Fruit fly (Drosophila melanogaster) whole organism, prepupa: ENCODE measurements around the gene AANATL2.

Experiments used
- CG10631 ChIP-seq: fragments of 200-800 bp; sonication (Bioruptor generic); optimal IDR thresholded peaks from 2 replicates; lab custom pipeline; 2016; ENCODE audit warnings: missing biosample characterization, missing genetic modification characterization
- CG11294 ChIP-seq: fragments of 200-800 bp; sonication (Bioruptor generic); IDR thresholded peaks from 2 replicates; pipeline ENCODE4 v1.3.6; 2022; ENCODE audit warnings: missing biosample characterization, missing genetic modification characterization
- CG16779 ChIP-seq: fragments of 200-800 bp; sonication (Bioruptor generic); optimal IDR thresholded peaks from 3 replicates; lab custom pipeline; 2017; ENCODE audit warnings: missing biosample characterization, mild to moderate bottlenecking, missing genetic modification characterization
- CG31627 ChIP-seq: fragments of 200-800 bp; sonication (Bioruptor generic); optimal IDR thresholded peaks from 3 replicates; lab custom pipeline; 2016; ENCODE audit warnings: missing biosample characterization, missing genetic modification characterization
- CG3919 ChIP-seq: fragments of 200-800 bp; sonication (Bioruptor generic); optimal IDR thresholded peaks from 3 replicates; lab custom pipeline; 2016; ENCODE audit warnings: missing biosample characterization, missing genetic modification characterization
- CG4318 ChIP-seq: fragments of 200-800 bp; sonication (Bioruptor generic); optimal IDR thresholded peaks from 3 replicates; lab custom pipeline; 2017; ENCODE audit warnings: missing biosample characterization, mild to moderate bottlenecking, missing genetic modification characterization
- CG6163 ChIP-seq: fragments of 200-800 bp; sonication (Bioruptor generic); IDR thresholded peaks from 3 replicates; pipeline ENCODE4 v1.3.6; 2022; ENCODE audit warnings: missing biosample characterization, missing genetic modification characterization
- Eip78C ChIP-seq: fragments of 200-800 bp; sonication (Bioruptor generic); peaks from one replicate; lab custom pipeline; 2016; ENCODE audit warnings: missing biosample characterization, missing genetic modification characterization
- OdsH ChIP-seq: fragments of 200-800 bp; sonication (Bioruptor generic); optimal IDR thresholded peaks from 3 replicates; lab custom pipeline; 2016; ENCODE audit warnings: missing biosample characterization, missing genetic modification characterization
- dac ChIP-seq: fragments of 200-800 bp; sonication (Bioruptor generic); optimal IDR thresholded peaks from 2 replicates; lab custom pipeline; 2017; ENCODE audit warnings: missing biosample characterization, mild to moderate bottlenecking, missing genetic modification characterization
- net ChIP-seq: fragments of 200-800 bp; sonication (Bioruptor generic); optimal IDR thresholded peaks from 3 replicates; lab custom pipeline; 2016; ENCODE audit warnings: missing biosample characterization, missing genetic modification characterization
- spab ChIP-seq: fragments of 200-800 bp; sonication (Bioruptor generic); optimal IDR thresholded peaks from 2 replicates; lab custom pipeline; 2017; ENCODE audit warnings: missing biosample characterization, mild to moderate bottlenecking, missing genetic modification characterization, missing genetic modification reagents
- vri ChIP-seq: fragments of 200-800 bp; sonication (Bioruptor generic); optimal IDR thresholded peaks from 3 replicates; lab custom pipeline; 2016; ENCODE audit warnings: missing biosample characterization, mild to moderate bottlenecking, missing genetic modification characterization

DNA sequence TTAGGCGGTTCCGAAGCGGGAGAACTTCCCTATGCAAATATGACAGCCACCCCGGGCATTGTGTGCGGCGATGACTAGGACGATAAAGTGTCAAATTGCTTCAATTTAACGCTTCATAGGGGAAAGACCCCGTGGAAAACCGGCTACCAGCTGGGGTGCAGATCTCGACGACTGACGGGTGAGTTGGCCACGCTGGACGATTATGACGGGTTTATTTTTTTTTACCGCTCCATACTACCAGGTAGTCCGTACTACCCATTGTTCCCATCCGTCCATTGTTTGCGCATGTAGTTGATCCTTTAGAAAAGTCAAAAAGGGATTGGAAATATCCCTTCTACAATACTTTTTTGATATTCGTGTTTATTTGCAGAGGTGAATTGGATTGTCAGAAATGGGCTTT lies 42.2 kb upstream of the AANATL2 start:
- TF ChIP-seq CG31627 (GFP tag; lab: Kevin White, UChicago) (no peak), CG6163 (GFP tag; lab: Robert Waterston, UW) (no peak), vri (no peak), Eip78C (GFP tag; lab: Kevin White, UChicago) (no peak), OdsH (GFP tag; lab: Kevin White, UChicago) (no peak), dac (GFP tag; lab: Kevin White, UChicago) (no peak), CG3919 (no peak), spab (GFP tag; lab: Kevin White, UChicago) (no peak), net (GFP tag; lab: Kevin White, UChicago) (no peak), CG16779 (tag; lab: Kevin White, UChicago) (no peak), CG4318 (GFP tag; lab: Kevin White, UChicago) (no peak), CG11294 (GFP tag; lab: Robert Waterston, UW) (no peak), CG10631 (GFP tag; lab: Kevin White, UChicago) (no peak)
